Worm (Caenorhabditis elegans): Measurements from ENCODE around the gene pin-2.

DNA sequence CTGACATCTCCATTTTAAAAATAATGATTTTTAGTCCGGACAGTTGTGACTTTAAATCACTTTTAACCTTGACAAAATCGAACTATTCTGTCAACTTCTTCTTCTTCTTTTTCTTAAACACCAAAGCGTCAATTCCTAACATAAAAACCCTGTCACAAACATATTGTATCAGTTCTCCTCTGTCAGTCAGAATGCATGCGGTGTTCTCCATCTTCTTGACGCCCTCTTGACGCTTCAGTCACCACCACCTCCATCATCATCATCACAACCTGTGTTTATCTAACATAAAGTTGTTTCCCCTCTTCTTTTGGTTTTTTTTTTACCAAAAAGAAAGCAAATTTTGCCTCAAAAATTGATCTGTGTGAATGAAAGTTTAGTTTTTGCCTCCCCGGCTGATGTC, 41.7 kb downstream of the pin-2 start:
- TF ChIP-seq flt-1 (GFP tag; IDR thresholded peaks at IDR 0.05) (no peak), T22C8.4 (GFP tag; IDR thresholded peaks at IDR 0.05) (no peak)
